Fruit fly (Drosophila melanogaster) S2 (cell line): ENCODE results near the gene CG43391.

Experiments used
- CG8478 ChIP-seq: fragments of >200 bp; optimal IDR thresholded peaks from 2 replicates; lab custom pipeline; 2018
- CTCF ChIP-seq, 2 experiments: fragments of >200 bp; optimal IDR thresholded peaks; 2 replicates each; lab custom pipeline; 2018

Gene CG43391

DNA sequence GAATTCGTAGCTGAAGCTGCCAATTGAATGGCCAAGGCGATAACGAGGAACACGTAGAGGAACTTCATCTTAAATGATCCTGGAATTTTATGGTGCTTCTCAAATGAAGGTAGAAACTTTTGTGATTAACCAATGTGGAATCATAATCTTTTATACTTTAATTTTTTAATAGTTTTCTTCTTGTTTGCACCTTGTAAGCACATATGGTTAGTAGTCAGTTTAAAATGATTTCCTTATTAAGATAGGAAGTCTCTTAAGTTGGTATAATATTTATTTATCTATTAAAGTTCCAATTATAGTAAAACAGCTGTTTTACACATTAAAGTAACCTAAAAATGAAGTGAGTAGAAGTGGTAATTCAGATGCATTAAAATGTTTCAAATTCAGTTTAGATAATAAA lies at the start of gene CG43391:
TSS of gene CG43391 (minus strand) at position 101 of the 400 bp plus-strand sequence.
- TF ChIP-seq CTCF (optimal IDR thresholded peaks at IDR 0.05; lab: Kevin White, UChicago) (no peak), CG8478 (no peak)

DNA sequence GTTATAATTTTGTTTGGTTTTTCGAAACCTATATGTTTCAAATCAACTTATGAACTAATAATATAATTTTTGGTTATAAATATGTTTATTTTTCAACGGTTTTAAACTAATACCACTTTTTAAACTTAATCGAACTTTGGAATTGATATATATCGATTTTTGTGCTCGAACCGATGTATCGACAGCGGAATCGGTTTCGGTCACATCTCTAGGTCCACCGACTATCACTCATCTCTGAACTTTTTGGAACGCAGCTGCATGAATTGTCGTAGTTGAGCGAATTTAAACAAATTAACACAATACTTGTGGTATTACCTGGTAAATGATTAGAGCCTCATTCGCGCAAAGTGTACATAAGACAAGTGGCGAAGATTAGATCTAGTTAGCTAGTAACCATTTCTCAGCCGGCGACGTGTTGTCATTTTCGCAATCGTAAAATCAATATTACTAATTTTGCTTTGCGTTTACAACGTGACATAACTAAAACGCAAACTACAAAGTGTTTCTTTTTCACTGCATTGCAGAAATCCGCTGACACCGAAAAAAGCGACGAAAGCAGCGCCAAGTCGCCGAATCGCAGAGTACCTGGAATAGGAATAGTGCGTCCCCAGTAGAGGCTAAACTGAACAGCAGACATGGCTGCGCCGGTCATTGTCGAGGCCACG lies 47.1 kb upstream of the CG43391 start, which contains the start of gene Apt1:
TSS of gene Apt1 (plus strand) at position 219 of the 665 bp plus-strand sequence.
- TF ChIP-seq CTCF (optimal IDR thresholded peaks at IDR 0.05; lab: Kevin White, UChicago): peak in 1 of 2 experiments; percentile 16
- TF ChIP-seq CG8478: no peak

DNA sequence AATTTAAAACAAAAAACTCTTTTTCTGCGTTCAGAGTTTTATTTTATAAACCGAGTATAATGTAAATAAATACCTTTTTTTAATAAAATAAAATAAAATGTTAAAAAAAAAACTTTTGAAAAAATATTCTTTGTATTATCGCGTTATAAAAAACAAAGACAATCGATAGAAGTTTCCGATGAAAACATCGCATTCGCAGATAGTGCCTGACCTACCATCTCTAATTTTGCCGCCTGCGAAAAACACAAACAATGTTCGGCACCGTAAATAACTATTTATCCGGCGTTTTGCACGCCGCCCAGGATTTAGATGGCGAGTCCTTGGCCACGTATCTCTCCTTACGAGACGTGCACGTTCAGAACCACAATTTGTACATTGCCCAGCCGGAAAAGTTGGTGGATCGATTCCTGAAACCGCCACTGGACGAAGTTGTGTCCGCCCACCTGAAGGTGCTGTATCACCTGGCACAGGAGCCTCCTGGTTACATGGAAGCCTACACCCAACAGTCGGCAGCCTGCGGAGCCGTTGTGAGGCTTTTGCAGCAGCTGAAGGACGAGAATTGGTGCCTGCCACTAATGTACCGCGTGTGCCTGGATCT lies 45.5 kb upstream of the CG43391 start, which contains the start of gene PCID2:
TSS of gene PCID2 (plus strand) at position 213 of the 598 bp plus-strand sequence.
- TF ChIP-seq CG8478: no peak
- TF ChIP-seq CTCF (optimal IDR thresholded peaks at IDR 0.05; lab: Kevin White, UChicago): no peak

DNA sequence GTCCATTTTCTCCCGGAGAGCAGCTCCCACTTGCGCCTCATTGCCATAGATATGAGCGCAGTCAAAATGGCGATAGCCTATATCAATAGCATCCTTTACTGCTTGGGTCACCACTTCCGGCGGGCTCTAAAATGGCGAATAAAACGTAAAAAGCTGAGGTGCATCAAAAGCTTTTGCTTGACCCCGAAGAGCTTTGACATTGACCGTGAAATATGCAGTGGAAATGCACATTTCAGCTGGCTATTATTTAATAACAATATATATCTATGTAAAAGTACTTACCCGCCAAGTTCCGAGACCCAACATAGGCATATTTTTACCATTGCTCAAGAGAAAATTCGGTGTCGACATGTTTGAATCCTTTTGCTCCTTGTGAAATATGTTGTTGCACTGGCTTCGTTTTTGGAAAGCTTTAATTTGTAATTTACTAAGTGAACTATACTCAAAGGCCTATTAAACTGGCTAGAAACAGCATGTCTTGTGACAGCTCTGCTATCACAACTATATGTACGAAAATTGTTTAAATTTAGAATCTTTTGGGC lies 44.9 kb upstream of the CG43391 start, which contains the start of gene CG6083:
TSS of gene CG6083 (minus strand) at position 492 of the 542 bp plus-strand sequence.
- no peak for TF ChIP-seq CG8478
- no peak for TF ChIP-seq CTCF (optimal IDR thresholded peaks at IDR 0.05; lab: Kevin White, UChicago)

DNA sequence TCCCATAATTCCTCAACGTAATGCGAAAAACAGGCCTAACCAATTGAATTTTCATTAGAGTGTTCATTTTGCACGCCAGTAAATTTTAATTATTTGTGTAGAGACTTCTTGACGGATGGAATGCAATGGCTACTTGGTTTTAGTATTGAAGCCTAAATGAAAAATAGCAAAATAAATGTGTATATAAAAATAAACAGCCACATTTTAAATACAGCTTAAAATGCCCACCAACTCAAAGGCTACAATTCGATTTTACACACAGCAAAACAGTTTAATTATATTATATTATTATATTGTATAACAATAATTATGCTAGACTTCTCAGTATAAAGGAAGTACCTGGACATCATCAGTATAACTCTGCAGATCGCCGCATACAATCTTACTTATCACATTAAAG lies 43.5 kb upstream of the CG43391 start, which contains the start of gene Akr1B:
TSS of gene Akr1B (minus strand) at position 101 of the 400 bp plus-strand sequence.
- TF ChIP-seq CTCF (optimal IDR thresholded peaks at IDR 0.05; lab: Kevin White, UChicago) (no peak), CG8478 (no peak)

DNA sequence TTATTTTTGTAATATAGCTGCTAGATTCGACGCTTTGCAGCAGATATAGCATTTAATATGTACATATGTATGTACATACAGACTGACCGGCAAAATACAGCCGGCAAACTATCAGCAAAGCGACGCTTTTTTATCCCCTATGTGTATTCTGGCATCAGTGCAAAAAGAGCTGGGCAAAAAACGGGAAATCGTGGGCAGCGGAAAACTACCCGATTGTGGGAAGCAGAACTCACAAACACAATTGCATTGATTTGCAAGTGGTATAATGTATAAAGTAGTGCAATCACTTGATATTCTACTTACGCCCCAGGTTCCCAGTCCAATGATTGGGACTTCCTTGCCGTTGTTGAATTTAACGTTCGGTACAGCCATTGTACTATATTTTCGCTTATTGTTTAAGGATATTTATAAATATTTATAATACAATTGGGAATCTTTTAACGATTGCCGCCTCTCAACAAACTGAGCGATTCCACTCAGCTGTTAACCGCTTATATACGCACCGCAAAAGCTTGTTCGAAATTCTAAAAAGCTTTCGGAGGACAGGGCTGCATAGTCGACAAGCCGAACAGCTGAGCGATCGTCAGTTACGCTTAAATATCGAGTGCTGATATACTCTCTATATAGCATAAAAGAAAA lies 42.5 kb upstream of the CG43391 start:
- TF ChIP-seq CTCF (optimal IDR thresholded peaks at IDR 0.05; lab: Kevin White, UChicago): no peak
- no peak for TF ChIP-seq CG8478

DNA sequence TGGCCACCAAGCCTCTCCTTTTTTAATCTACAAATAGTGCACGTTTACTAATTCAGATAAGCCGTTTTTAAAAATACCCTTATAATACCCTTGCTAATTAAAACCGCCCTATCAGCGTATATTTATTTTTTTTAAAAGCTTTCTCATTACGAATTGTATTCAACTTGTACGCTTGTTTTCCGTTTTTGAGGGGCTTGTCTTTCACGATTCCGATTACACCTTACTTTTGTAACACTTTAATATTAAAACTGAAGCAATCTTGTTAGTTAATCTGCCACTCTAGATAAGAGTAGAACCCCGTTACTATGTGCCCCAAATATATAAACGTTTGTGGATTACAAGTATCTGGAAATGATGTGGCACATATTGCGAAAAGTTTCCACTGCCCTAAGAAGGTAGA lies 41.9 kb upstream of the CG43391 start:
- TF ChIP-seq CG8478 (no peak), CTCF (optimal IDR thresholded peaks at IDR 0.05; lab: Kevin White, UChicago) (no peak)

DNA sequence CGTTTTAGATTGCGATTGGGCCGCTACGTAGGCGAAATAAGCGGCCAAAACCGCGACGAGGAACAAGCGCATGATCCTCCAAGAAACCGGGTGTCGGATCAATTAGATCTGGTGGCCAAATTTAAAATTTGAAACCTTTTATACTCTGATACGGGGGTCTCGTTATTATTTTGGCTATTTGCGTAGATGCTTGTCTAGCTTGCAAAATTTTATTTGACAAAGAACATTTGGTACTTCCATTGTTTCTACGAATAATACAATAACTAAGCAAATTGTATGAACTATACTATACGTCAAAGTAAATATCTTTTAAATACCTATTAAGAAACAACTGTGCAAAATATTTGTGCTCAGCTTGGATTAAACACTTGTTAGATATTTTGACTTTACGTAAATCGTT lies 39.2 kb upstream of the CG43391 start, which contains the start of gene Muc68Ca:
TSS of gene Muc68Ca (minus strand) at position 101 of the 400 bp plus-strand sequence.
- no peak for TF ChIP-seq CTCF (optimal IDR thresholded peaks at IDR 0.05; lab: Kevin White, UChicago)
- TF ChIP-seq CG8478: no peak

DNA sequence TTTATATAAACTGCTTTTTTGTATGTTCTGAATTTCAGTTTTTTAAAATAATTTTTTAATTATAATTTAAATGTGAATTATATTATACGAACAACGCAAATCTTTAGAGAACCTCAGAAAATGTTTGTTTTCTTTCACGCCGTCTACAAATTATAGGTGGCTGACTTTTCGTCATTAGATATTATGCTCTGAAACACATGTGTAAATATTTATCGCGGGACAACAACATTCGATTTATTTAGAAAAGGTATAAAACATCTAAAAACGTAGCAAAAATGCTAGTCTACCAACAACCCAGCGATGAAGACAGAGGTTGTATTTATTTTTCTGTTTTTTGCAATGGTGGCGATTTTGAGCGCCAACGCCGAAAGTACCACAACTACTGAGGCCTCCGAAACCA lies 29.0 kb upstream of the CG43391 start, which contains the start of gene CG42832:
TSS of gene CG42832 (plus strand) at position 301 of the 400 bp plus-strand sequence.
- TF ChIP-seq CTCF (optimal IDR thresholded peaks at IDR 0.05; lab: Kevin White, UChicago): no peak
- TF ChIP-seq CG8478: no peak

DNA sequence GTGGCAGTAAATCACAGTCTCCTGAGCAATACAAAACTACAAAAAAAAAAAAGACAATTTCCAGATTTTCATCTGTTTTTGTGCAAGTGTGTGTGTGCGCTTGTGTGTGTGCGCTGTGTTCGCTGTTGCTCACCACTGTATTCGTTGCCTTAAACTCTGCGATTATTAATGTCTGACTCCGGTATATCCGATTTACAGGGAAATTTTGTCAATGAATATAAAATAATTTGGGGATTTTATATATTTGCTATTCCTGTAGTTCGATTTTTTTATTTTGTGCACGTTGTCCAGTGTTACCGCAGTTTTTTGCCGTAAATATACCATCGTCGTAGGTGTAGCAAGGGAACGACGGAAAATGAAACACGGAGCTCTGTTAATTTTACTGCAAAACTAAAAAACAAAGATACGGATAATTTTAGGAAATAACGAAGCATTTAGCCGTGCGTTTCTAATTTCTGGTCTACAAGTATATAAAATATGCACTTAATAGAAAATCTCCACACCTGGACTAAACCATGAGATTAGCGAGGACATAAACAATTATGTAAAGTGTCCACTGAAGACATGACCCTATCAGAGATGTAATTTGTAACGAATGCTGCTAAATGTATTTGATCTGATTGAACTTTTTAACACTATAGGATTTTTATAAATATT lies 28.5 kb upstream of the CG43391 start, which contains the start of gene Duba:
TSS of gene Duba (minus strand) at position 313 of the 657 bp plus-strand sequence.
- TF ChIP-seq CG8478 (no peak), CTCF (optimal IDR thresholded peaks at IDR 0.05; lab: Kevin White, UChicago) (no peak)

DNA sequence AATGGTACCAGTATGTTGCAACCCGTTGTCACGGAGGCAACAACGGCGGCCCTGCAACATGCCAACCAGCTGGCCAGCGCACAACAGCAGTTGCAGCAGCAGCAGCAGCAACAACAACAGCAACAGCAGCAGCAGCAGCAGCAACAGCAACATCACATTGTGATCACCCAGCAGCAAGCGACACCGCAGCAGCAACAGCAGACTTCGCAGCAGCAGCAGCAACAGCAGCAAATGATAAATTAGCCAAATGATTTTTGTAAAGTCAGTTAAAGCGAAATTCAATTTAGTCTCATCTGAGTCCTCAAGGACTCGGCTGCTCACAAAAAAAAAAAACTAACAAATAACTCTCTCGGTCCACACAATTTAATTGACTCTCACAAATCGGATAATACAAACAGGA lies 23.4 kb upstream of the CG43391 start:
- TF ChIP-seq CTCF (optimal IDR thresholded peaks at IDR 0.05; lab: Kevin White, UChicago): no peak
- TF ChIP-seq CG8478: no peak

DNA sequence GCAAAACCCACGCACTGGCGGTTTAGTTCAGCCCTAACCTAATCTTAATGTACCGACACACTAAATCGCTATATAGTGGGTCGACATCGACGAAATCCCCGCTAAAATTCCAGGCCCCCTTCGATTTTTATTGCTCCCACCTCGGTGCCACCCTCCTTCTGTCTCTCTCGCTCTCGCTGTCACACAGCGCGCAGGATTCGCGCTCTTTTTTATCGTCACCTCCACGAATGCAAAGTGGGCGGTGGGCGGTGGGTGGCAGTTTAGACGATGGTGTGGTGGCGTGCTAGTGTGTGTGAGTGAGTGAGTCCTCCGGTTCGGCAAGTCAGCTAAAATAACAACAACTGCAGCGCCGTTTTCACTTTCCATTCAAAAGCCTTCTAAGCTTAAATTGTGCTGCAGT lies 21.2 kb upstream of the CG43391 start:
- TF ChIP-seq CG8478 (no peak), CTCF (optimal IDR thresholded peaks at IDR 0.05; lab: Kevin White, UChicago) (no peak)

DNA sequence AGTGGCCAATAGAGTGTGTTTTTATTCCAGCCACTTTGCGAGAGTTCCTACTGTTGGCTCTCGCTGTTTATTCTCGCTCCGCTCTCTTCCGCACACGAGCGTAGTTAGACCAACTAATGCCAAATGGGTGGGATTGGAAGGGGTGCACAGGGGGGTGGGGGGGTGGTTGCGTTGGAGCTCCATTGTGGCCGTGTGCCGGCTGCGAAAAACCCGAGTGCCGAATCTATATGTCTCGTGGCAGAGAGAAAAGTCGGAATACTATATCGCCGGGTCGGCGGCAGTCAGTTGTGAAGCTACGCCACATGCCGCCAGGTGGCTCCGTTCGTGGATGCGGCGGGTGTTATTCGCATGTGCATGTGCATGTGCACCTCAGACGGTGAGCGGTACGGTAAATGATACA lies 20.3 kb upstream of the CG43391 start:
- no peak for TF ChIP-seq CG8478
- no peak for TF ChIP-seq CTCF (optimal IDR thresholded peaks at IDR 0.05; lab: Kevin White, UChicago)

DNA sequence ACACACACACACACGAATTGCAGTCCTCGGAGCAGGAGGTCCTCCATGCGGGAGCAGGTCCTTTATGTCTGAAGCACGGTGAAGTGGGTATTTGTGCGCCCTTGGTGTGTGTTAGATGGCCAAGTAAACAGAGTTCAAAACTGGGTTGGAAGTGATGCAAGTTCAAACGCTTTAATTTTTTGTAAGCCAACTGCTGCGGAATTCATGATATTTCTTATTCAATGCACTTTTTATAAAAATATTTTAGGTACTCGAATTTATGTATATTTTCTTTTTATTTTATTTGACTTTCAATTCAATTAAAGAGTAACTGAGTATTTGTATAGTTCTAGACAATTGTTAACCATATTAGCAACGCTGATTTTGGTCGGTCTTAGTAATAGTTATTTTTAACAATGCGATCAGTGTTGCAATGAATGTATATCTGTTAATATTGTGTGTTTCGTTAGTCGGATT lies 19.2 kb upstream of the CG43391 start, which contains the start of the genes CG14137 and CG46394:
TSS of gene CG14137 (minus strand) at position 101 of the 456 bp plus-strand sequence.
TSS of gene CG46394 (plus strand) at position 406 of the 456 bp plus-strand sequence.
- TF ChIP-seq CG8478 (no peak), CTCF (optimal IDR thresholded peaks at IDR 0.05; lab: Kevin White, UChicago) (no peak)

DNA sequence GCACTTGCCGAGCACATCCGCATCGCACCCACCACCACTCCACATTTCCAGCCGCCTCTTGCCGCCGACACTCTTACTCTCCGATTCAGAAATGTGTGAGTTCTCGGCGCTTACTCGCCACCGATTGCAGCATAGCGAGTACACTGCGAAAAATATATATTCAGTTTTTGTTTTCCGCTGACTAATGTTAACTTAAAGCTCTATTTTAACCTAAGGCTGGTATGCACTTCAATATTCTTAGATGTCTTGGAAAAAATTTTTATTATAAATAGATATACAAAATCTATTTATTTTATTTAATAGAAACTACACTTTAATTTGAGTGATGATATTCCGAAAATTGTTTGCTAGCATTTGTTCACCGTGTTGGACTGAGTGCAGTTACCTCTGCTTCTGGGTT lies 18.4 kb upstream of the CG43391 start:
- TF ChIP-seq CTCF (optimal IDR thresholded peaks at IDR 0.05; lab: Kevin White, UChicago): no peak
- no peak for TF ChIP-seq CG8478
